Worm (Caenorhabditis elegans): Measurements from ENCODE around the gene C07A4.2.

- TF ChIP-seq dao-5 (tag; optimal IDR thresholded peaks at IDR 0.05) (no peak), him-1 (tag; optimal IDR thresholded peaks at IDR 0.05) (no peak)
Measured at ce11 chrX:10194327-10195096, 22.5 kb downstream of the C07A4.2 start, which contains the start of gene myrf-2.
